Fruit fly (Drosophila melanogaster) whole organism, embryonic: ENCODE results near the gene AstC.
A peak's percentile ranks its signal among the peaks of the same experiment; 100 is the strongest.

ENCODE experiments used
- ATbp ChIP-seq: fragments of 200-800 bp; sonication (Bioruptor generic); optimal IDR thresholded peaks from 2 replicates; lab custom pipeline; 2017; ENCODE audit warnings: missing biosample characterization, mild to moderate bottlenecking, missing genetic modification characterization, missing genetic modification reagents
- Abd-B ChIP-seq: fragments of 200-800 bp; sonication (Bioruptor generic); optimal IDR thresholded peaks from 2 replicates; lab custom pipeline; 2018; ENCODE audit warnings: missing biosample characterization, mild to moderate bottlenecking, missing genetic modification characterization, moderate library complexity
- Asciz ChIP-seq: fragments of 200-800 bp; sonication (Bioruptor generic); optimal IDR thresholded peaks from 2 replicates; lab custom pipeline; 2017; ENCODE audit warnings: missing biosample characterization, mild to moderate bottlenecking, missing genetic modification characterization, missing genetic modification reagents
- Bteb2 ChIP-seq: fragments of 200-800 bp; sonication (Bioruptor generic); optimal IDR thresholded peaks from 2 replicates; lab custom pipeline; 2016; ENCODE audit warnings: missing biosample characterization, missing genetic modification characterization
- CG10209 ChIP-seq: fragments of 200-800 bp; sonication (Bioruptor generic); optimal IDR thresholded peaks from 3 replicates; lab custom pipeline; 2017; ENCODE audit warnings: missing biosample characterization, mild to moderate bottlenecking, missing genetic modification characterization, missing genetic modification reagents
- CG10274 ChIP-seq: fragments of 200-800 bp; sonication (Bioruptor generic); optimal IDR thresholded peaks from 3 replicates; lab custom pipeline; 2017; ENCODE audit warnings: missing biosample characterization, mild to moderate bottlenecking, missing genetic modification characterization
- CG10321 ChIP-seq: fragments of 200-800 bp; sonication (Bioruptor generic); IDR thresholded peaks from 2 replicates; pipeline ENCODE4 v1.3.6; 2022; ENCODE audit warnings: missing biosample characterization, missing genetic modification characterization
- CG11696 ChIP-seq: fragments of 200-800 bp; sonication (Bioruptor generic); IDR thresholded peaks from 2 replicates; pipeline ENCODE4 v1.3.6; 2022; ENCODE audit warnings: missing biosample characterization, missing genetic modification characterization
- CG12219 ChIP-seq: fragments of 200-800 bp; sonication (Bioruptor generic); optimal IDR thresholded peaks from 3 replicates; lab custom pipeline; 2018; ENCODE audit warnings: missing biosample characterization, mild to moderate bottlenecking, missing genetic modification characterization
- CG12942 ChIP-seq: fragments of 200-800 bp; sonication (Bioruptor generic); optimal IDR thresholded peaks from 3 replicates; lab custom pipeline; 2016; ENCODE audit warnings: missing biosample characterization, missing genetic modification characterization
- CG14050 ChIP-seq: fragments of 200-800 bp; sonication (Bioruptor generic); IDR thresholded peaks from 3 replicates; pipeline ENCODE4 v1.3.6; 2022; ENCODE audit warnings: missing biosample characterization, missing genetic modification characterization
- CG14965 ChIP-seq: fragments of 200-800 bp; sonication (Bioruptor generic); optimal IDR thresholded peaks from 2 replicates; lab custom pipeline; 2016; ENCODE audit warnings: missing biosample characterization, missing genetic modification characterization, borderline replicate concordance
- CG15011 ChIP-seq: fragments of 200-800 bp; sonication (Bioruptor generic); optimal IDR thresholded peaks from 3 replicates; lab custom pipeline; 2018; ENCODE audit warnings: missing biosample characterization, mild to moderate bottlenecking, missing genetic modification characterization
- CG17361 ChIP-seq: fragments of 200-800 bp; sonication (Bioruptor generic); IDR thresholded peaks from 3 replicates; pipeline ENCODE4 v1.3.6; 2022; ENCODE audit warnings: missing biosample characterization, missing genetic modification characterization
- CG2120 ChIP-seq: fragments of 200-800 bp; sonication (Bioruptor generic); optimal IDR thresholded peaks from 3 replicates; lab custom pipeline; 2016; ENCODE audit warnings: missing biosample characterization, missing genetic modification characterization
- CG30403 ChIP-seq: fragments of 200-800 bp; sonication (Bioruptor generic); optimal IDR thresholded peaks from 3 replicates; lab custom pipeline; 2016; ENCODE audit warnings: missing biosample characterization, missing genetic modification characterization
- CG4820 ChIP-seq: fragments of 200-800 bp; sonication (Bioruptor generic); optimal IDR thresholded peaks from 3 replicates; lab custom pipeline; 2016; ENCODE audit warnings: missing biosample characterization, missing genetic modification characterization
- CG6683 ChIP-seq: fragments of 200-800 bp; sonication (Bioruptor generic); optimal IDR thresholded peaks from 2 replicates; lab custom pipeline; 2017; ENCODE audit warnings: missing biosample characterization, mild to moderate bottlenecking, missing genetic modification characterization, missing genetic modification reagents
- CG6813 ChIP-seq: fragments of 200-800 bp; sonication (Bioruptor generic); optimal IDR thresholded peaks from 2 replicates; lab custom pipeline; 2017; ENCODE audit warnings: missing biosample characterization, missing genetic modification characterization, mild to moderate bottlenecking, moderate library complexity, missing genetic modification reagents
- CG8478 ChIP-seq: fragments of >200 bp; optimal IDR thresholded peaks from 2 replicates; lab custom pipeline; 2018
- CG8944 ChIP-seq: fragments of 200-800 bp; sonication (Bioruptor generic); optimal IDR thresholded peaks from 3 replicates; lab custom pipeline; 2016; ENCODE audit warnings: missing biosample characterization, missing genetic modification characterization
- CTCF ChIP-seq: fragments of 200-800 bp; sonication (Bioruptor generic); optimal IDR thresholded peaks from 2 replicates; lab custom pipeline; 2017; ENCODE audit warnings: missing biosample characterization, mild to moderate bottlenecking, missing genetic modification characterization, moderate library complexity
- E2f2 ChIP-seq: fragments of 200-800 bp; sonication (Bioruptor generic); IDR thresholded peaks from 2 replicates; pipeline ENCODE4 v1.3.6; 2022; ENCODE audit warnings: missing biosample characterization, missing genetic modification characterization
- Hr78 ChIP-seq, 2 experiments: fragments of 200-800 bp in 1 of 2; fragments of >200 bp in 1 of 2; sonication (Bioruptor generic) in 1 of 2; optimal IDR thresholded peaks; 2 replicates each; lab custom pipeline; 2017 to 2019; ENCODE audit warnings: missing biosample characterization in 2 of 2, missing genetic modification characterization in 2 of 2, mild to moderate bottlenecking in 1 of 2, moderate library complexity in 1 of 2
- Meics ChIP-seq: fragments of 200-800 bp; sonication (Bioruptor generic); optimal IDR thresholded peaks from 2 replicates; lab custom pipeline; 2017; ENCODE audit warnings: missing biosample characterization, mild to moderate bottlenecking, missing genetic modification characterization
- Neu2 ChIP-seq: fragments of 200-800 bp; sonication (Bioruptor generic); optimal IDR thresholded peaks from 3 replicates; lab custom pipeline; 2016; ENCODE audit warnings: missing biosample characterization, missing genetic modification characterization, borderline replicate concordance
- Optix ChIP-seq: fragments of 200-800 bp; sonication (Bioruptor generic); IDR thresholded peaks from 3 replicates; pipeline ENCODE4 v1.3.6; 2022; ENCODE audit warnings: missing biosample characterization, missing genetic modification characterization
- Six4 ChIP-seq: fragments of 200-800 bp; sonication (Bioruptor generic); optimal IDR thresholded peaks from 2 replicates; lab custom pipeline; 2016; ENCODE audit warnings: missing biosample characterization, missing genetic modification characterization
- Sox102F ChIP-seq: fragments of 200-800 bp; sonication (Bioruptor generic); optimal IDR thresholded peaks from 2 replicates; lab custom pipeline; 2018; ENCODE audit warnings: missing biosample characterization, mild to moderate bottlenecking, missing genetic modification characterization, moderate library complexity
- TFAM ChIP-seq: fragments of 200-800 bp; sonication (Bioruptor generic); optimal IDR thresholded peaks from 2 replicates; lab custom pipeline; 2017; ENCODE audit warnings: missing biosample characterization, missing genetic modification characterization, inconsistent platforms
- YL-1 ChIP-seq: fragments of 200-800 bp; sonication (Bioruptor generic); optimal IDR thresholded peaks from 3 replicates; lab custom pipeline; 2017; ENCODE audit warnings: missing biosample characterization, mild to moderate bottlenecking, missing genetic modification characterization
- ab ChIP-seq: fragments of 200-800 bp; sonication (Bioruptor generic); optimal IDR thresholded peaks from 2 replicates; lab custom pipeline; 2016; ENCODE audit warnings: missing biosample characterization, missing genetic modification characterization
- disco-r ChIP-seq: fragments of 200-800 bp; sonication (Bioruptor generic); optimal IDR thresholded peaks from 2 replicates; lab custom pipeline; 2016; ENCODE audit warnings: missing biosample characterization, missing genetic modification characterization
- fu2 ChIP-seq: fragments of 200-800 bp; sonication (Bioruptor generic); optimal IDR thresholded peaks from 2 replicates; lab custom pipeline; 2016; ENCODE audit warnings: missing biosample characterization, missing genetic modification characterization
- hbn ChIP-seq: fragments of 200-800 bp; sonication (Bioruptor generic); IDR thresholded peaks from 2 replicates; pipeline ENCODE4 v1.3.6; 2022; ENCODE audit warnings: missing biosample characterization, missing genetic modification characterization; ENCODE audit not compliant: partially characterized antibody
- ind ChIP-seq: fragments of 200-800 bp; sonication (Bioruptor generic); optimal IDR thresholded peaks from 3 replicates; lab custom pipeline; 2016; ENCODE audit warnings: missing biosample characterization, missing genetic modification characterization
- lab ChIP-seq: fragments of 200-800 bp; sonication (Bioruptor generic); optimal IDR thresholded peaks from 3 replicates; lab custom pipeline; 2017; ENCODE audit warnings: missing biosample characterization, missing genetic modification characterization, mild to moderate bottlenecking, moderate library complexity, missing genetic modification reagents
- nmo ChIP-seq: fragments of 200-800 bp; sonication (Bioruptor generic); optimal IDR thresholded peaks from 2 replicates; lab custom pipeline; 2018; ENCODE audit warnings: missing biosample characterization, mild to moderate bottlenecking, missing genetic modification characterization, moderate library complexity
- odd ChIP-seq: fragments of 200-800 bp; sonication (Bioruptor generic); optimal IDR thresholded peaks from 2 replicates; lab custom pipeline; 2017; ENCODE audit warnings: missing biosample characterization, mild to moderate bottlenecking, missing genetic modification characterization
- peb ChIP-seq: fragments of 200-800 bp; sonication (Bioruptor generic); IDR thresholded peaks from 2 replicates; pipeline ENCODE4 v1.3.6; 2022; ENCODE audit warnings: missing biosample characterization, missing genetic modification characterization
- phol ChIP-seq: fragments of 200-800 bp; sonication (Bioruptor generic); optimal IDR thresholded peaks from 3 replicates; lab custom pipeline; 2018; ENCODE audit warnings: missing biosample characterization, mild to moderate bottlenecking, missing genetic modification characterization, moderate library complexity
- repo ChIP-seq: fragments of 200-800 bp; sonication (Bioruptor generic); optimal IDR thresholded peaks from 2 replicates; lab custom pipeline; 2016; ENCODE audit warnings: missing biosample characterization, missing genetic modification characterization
- sna ChIP-seq: fragments of 200-800 bp; sonication (Bioruptor generic); IDR thresholded peaks from 2 replicates; pipeline ENCODE4 v1.3.6; 2022; ENCODE audit warnings: missing biosample characterization, missing genetic modification characterization; ENCODE audit not compliant: partially characterized antibody
- tna ChIP-seq: fragments of 200-800 bp; sonication (Bioruptor generic); IDR thresholded peaks from 2 replicates; pipeline ENCODE4 v1.3.6; 2022; ENCODE audit warnings: missing biosample characterization, missing genetic modification characterization; ENCODE audit not compliant: partially characterized antibody
- trh ChIP-seq: fragments of 200-800 bp; sonication (Bioruptor generic); optimal IDR thresholded peaks from 2 replicates; lab custom pipeline; 2016; ENCODE audit warnings: missing biosample characterization, missing genetic modification characterization
- ttk ChIP-seq: fragments of 200-800 bp; sonication (Bioruptor generic); IDR thresholded peaks from 2 replicates; pipeline ENCODE4 v2.1.2; 2022; ENCODE audit warnings: missing biosample characterization, missing genetic modification characterization
- vfl ChIP-seq: fragments of 200-800 bp; sonication (Bioruptor generic); optimal IDR thresholded peaks from 2 replicates; lab custom pipeline; 2016; ENCODE audit warnings: missing biosample characterization, missing genetic modification characterization
- vvl ChIP-seq: fragments of 200-800 bp; sonication (Bioruptor generic); IDR thresholded peaks from 2 replicates; pipeline ENCODE4 v1.3.6; 2022; ENCODE audit warnings: missing biosample characterization, missing genetic modification characterization
- z ChIP-seq: fragments of 200-800 bp; sonication (Bioruptor generic); IDR thresholded peaks from 3 replicates; pipeline ENCODE4 v1.3.6; 2022; ENCODE audit warnings: missing biosample characterization, missing genetic modification characterization
- zfh1 ChIP-seq: fragments of 200-800 bp; sonication (Bioruptor generic); IDR thresholded peaks from 3 replicates; pipeline ENCODE4 v1.3.6; 2022; ENCODE audit warnings: missing biosample characterization, missing genetic modification characterization
- zfh2 ChIP-seq: fragments of 200-800 bp; sonication (Bioruptor generic); optimal IDR thresholded peaks from 2 replicates; lab custom pipeline; 2016; ENCODE audit warnings: missing biosample characterization, missing genetic modification characterization

Gene AstC

DNA sequence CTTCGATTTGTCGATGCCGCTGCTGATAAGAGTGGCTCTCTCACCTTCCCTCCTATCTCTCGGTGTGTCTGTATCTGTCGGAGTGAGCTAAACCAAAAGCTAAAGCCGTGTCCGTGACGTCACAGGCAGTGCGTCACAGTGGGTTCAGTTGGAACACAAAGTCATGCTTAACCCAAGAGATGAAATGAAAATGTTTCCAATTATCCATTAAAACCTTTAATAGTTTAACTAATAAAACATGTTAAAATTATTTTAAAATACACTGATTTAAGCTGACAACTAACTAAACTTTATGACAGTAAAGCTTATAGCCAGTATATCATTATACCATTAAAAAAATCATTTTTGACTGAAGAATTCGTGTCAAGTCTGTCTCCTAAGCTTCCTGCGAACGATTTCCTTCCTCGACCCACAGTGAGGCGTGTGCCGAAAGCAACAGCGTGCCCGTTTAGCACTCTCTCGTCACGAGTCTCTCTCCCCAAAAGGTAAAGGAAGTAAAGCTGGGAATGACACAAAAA lies 31.9 kb upstream of the AstC start, which contains the start of gene Idua (continued):
- TF ChIP-seq trh (GFP tag; lab: Kevin White, UChicago) (no peak), Optix (GFP tag; lab: Robert Waterston, UW) (no peak), Six4 (peak; percentile 57), tna (no peak), ind (GFP tag; lab: Kevin White, UChicago) (peak; percentile 61), CG10274 (GFP tag; lab: Kevin White, UChicago) (peak; percentile 44), CTCF (no peak), E2f2 (peak; percentile 33; the same call in 1 of the 2 replicates), CG12942 (GFP tag; lab: Kevin White, UChicago) (peak; percentile 38), disco-r (GFP tag; lab: Kevin White, UChicago) (no peak), z (GFP tag; lab: Robert Waterston, UW) (no peak), Bteb2 (peak; percentile 26), CG30403 (GFP tag; lab: Kevin White, UChicago) (peak; percentile 77), CG6683 (peak; percentile 76), CG2120 (GFP tag; lab: Kevin White, UChicago) (peak; percentile 79), Hr78 (GFP tag; optimal IDR thresholded peaks at IDR 0.05; lab: Kevin White, UChicago) (no peak), CG15011 (GFP tag; lab: Kevin White, UChicago) (peak; percentile 52), ttk (GFP tag; lab: Robert Waterston, UW) (peak; percentile 30; the same call in 1 of the 2 replicates), ab (GFP tag; lab: Kevin White, UChicago) (no peak), CG14965 (GFP tag; lab: Kevin White, UChicago) (no peak), Asciz (GFP tag; lab: Kevin White, UChicago) (peak; percentile 70), peb (GFP tag; lab: Robert Waterston, UW) (peak; percentile 61), CG17361 (GFP tag; lab: Robert Waterston, UW) (no peak), lab (GFP tag; lab: Kevin White, UChicago) (no peak), CG6813 (GFP tag; lab: Kevin White, UChicago) (peak; percentile 74), Neu2 (GFP tag; lab: Kevin White, UChicago) (no peak), CG10321 (GFP tag; lab: Robert Waterston, UW) (no peak), CG8478 (no peak), Sox102F (no peak), zfh2 (GFP tag; lab: Kevin White, UChicago) (peak; percentile 20), vfl (GFP tag; lab: Kevin White, UChicago) (peak; percentile 32), repo (no peak), YL-1 (GFP tag; lab: Kevin White, UChicago) (peak; percentile 26), nmo (GFP tag; lab: Kevin White, UChicago) (peak; percentile 77), Abd-B (GFP tag; lab: Kevin White, UChicago) (peak; percentile 13), CG14050 (GFP tag; lab: Robert Waterston, UW) (no peak; the same call in 2 of the 3 replicates), sna (GFP tag; lab: Robert Waterston, UW) (no peak), fu2 (GFP tag; lab: Kevin White, UChicago) (no peak), CG12219 (peak; percentile 66), CG10209 (GFP tag; lab: Kevin White, UChicago) (peak; percentile 70), vvl (GFP tag; lab: Robert Waterston, UW) (peak; percentile 50), hbn (no peak), CG4820 (GFP tag; lab: Kevin White, UChicago) (peak; percentile 52), CG8944 (GFP tag; lab: Kevin White, UChicago) (peak; percentile 15), odd (GFP tag; lab: Kevin White, UChicago) (peak; percentile 80), TFAM (no peak), CG11696 (0 out of 2 replicates have a peak, but pooled peaks have one; percentile 33), Meics (GFP tag; lab: Kevin White, UChicago) (peak; percentile 93), ATbp (GFP tag; lab: Kevin White, UChicago) (no peak), phol (peak; percentile 72), zfh1 (GFP tag; lab: Robert Waterston, UW) (no peak)
